Worm (Caenorhabditis elegans) whole organism, mixed stage, embryonic: Measurements from ENCODE around the gene C44C10.10.

ENCODE experiments used
- M03D4.4 ChIP-seq: sonication (generic microtip); optimal IDR thresholded peaks from 2 replicates; lab custom pipeline; 2017; ENCODE audit warnings: mild to moderate bottlenecking, missing genetic modification characterization, missing compliant biosample characterization
- bed-3 ChIP-seq: fragments of 200-800 bp; sonication (Bioruptor generic); optimal IDR thresholded peaks from 3 replicates; lab custom pipeline; 2018; ENCODE audit warnings: mild to moderate bottlenecking, missing genetic modification characterization, moderate library complexity, missing compliant biosample characterization
- ceh-39 ChIP-seq: fragments of 150-350 bp; optimal IDR thresholded peaks from 2 replicates; lab custom pipeline; 2014; ENCODE audit warnings: missing biosample characterization, missing genetic modification characterization
- ceh-43 ChIP-seq: fragments of 200-800 bp; sonication (Bioruptor generic); optimal IDR thresholded peaks from 2 replicates; lab custom pipeline; 2018; ENCODE audit warnings: mild to moderate bottlenecking, missing genetic modification characterization, moderate library complexity, missing compliant biosample characterization
- ces-1 ChIP-seq: fragments of 150-350 bp; optimal IDR thresholded peaks from 2 replicates; lab custom pipeline; 2014; ENCODE audit warnings: missing biosample characterization, missing genetic modification reagents, missing genetic modification characterization
- cnd-1 ChIP-seq: fragments of 200-800 bp; sonication (Bioruptor generic); optimal IDR thresholded peaks from 2 replicates; lab custom pipeline; 2018; ENCODE audit warnings: mild to moderate bottlenecking, missing genetic modification characterization, missing compliant biosample characterization
- drap-1 ChIP-seq: fragments of 200-800 bp; sonication (Bioruptor generic); optimal IDR thresholded peaks from 3 replicates; lab custom pipeline; 2018; ENCODE audit warnings: mild to moderate bottlenecking, missing genetic modification characterization, missing compliant biosample characterization
- elt-1 ChIP-seq: sonication (generic microtip); optimal IDR thresholded peaks from 2 replicates; lab custom pipeline; 2017; ENCODE audit warnings: missing genetic modification characterization, mild to moderate bottlenecking, missing compliant biosample characterization, antibody characterized with exemption, moderate library complexity, borderline replicate concordance; ENCODE audit not compliant: insufficient read depth
- flh-1 ChIP-seq: fragments of 200-800 bp; sonication (Bioruptor generic); optimal IDR thresholded peaks from 2 replicates; lab custom pipeline; 2018; ENCODE audit warnings: mild to moderate bottlenecking, missing genetic modification characterization, moderate library complexity, missing compliant biosample characterization
- ham-2 ChIP-seq: fragments of 200-800 bp; sonication (Bioruptor generic); optimal IDR thresholded peaks from 2 replicates; lab custom pipeline; 2018; ENCODE audit warnings: mild to moderate bottlenecking, missing genetic modification characterization, missing compliant biosample characterization
- hlh-1 ChIP-seq: fragments of 150-350 bp; optimal IDR thresholded peaks from 2 replicates; lab custom pipeline; 2014; ENCODE audit warnings: missing biosample characterization, missing genetic modification reagents, missing genetic modification characterization
- lin-13 ChIP-seq: fragments of 150-350 bp; optimal IDR thresholded peaks from 2 replicates; lab custom pipeline; 2014; ENCODE audit warnings: missing biosample characterization, missing genetic modification characterization
- lin-32 ChIP-seq: fragments of 200-800 bp; sonication (Bioruptor generic); optimal IDR thresholded peaks from 2 replicates; lab custom pipeline; 2018; ENCODE audit warnings: mild to moderate bottlenecking, missing genetic modification characterization, missing compliant biosample characterization
- mep-1 ChIP-seq: fragments of 150-350 bp; optimal IDR thresholded peaks from 2 replicates; lab custom pipeline; 2017; ENCODE audit warnings: missing biosample characterization, missing genetic modification reagents, missing genetic modification characterization, inconsistent platforms
- mls-2 ChIP-seq: sonication (generic microtip); optimal IDR thresholded peaks from 2 replicates; lab custom pipeline; 2016; ENCODE audit warnings: mild to moderate bottlenecking, missing genetic modification characterization, moderate library complexity, missing compliant biosample characterization
- nhr-2 ChIP-seq: fragments of 150-350 bp; optimal IDR thresholded peaks from 2 replicates; lab custom pipeline; 2014; ENCODE audit warnings: missing biosample characterization, missing genetic modification characterization
- nhr-237 ChIP-seq: fragments of 150-350 bp; optimal IDR thresholded peaks from 2 replicates; lab custom pipeline; 2014; ENCODE audit warnings: missing biosample characterization, missing genetic modification characterization
- nhr-76 ChIP-seq: sonication (generic microtip); optimal IDR thresholded peaks from 2 replicates; lab custom pipeline; 2017; ENCODE audit warnings: missing biosample characterization, missing genetic modification characterization
- pha-4 ChIP-seq: fragments of 150-350 bp; optimal IDR thresholded peaks from 2 replicates; lab custom pipeline; 2018; ENCODE audit warnings: missing biosample characterization, missing genetic modification reagents, missing genetic modification characterization
- sem-2 ChIP-seq: fragments of 200-800 bp; sonication (Bioruptor generic); optimal IDR thresholded peaks from 2 replicates; lab custom pipeline; 2018; ENCODE audit warnings: mild to moderate bottlenecking, missing genetic modification characterization, missing compliant biosample characterization
- snpc-4 ChIP-seq: fragments of 150-350 bp; optimal IDR thresholded peaks from 2 replicates; lab custom pipeline; 2014; ENCODE audit warnings: missing biosample characterization, missing genetic modification characterization
- sptf-1 ChIP-seq: sonication (generic microtip); optimal IDR thresholded peaks from 2 replicates; lab custom pipeline; 2017; ENCODE audit warnings: mild to moderate bottlenecking, missing genetic modification characterization, moderate library complexity, missing compliant biosample characterization
- tbx-8 ChIP-seq: fragments of 200-800 bp; sonication (Bioruptor generic); optimal IDR thresholded peaks from 2 replicates; lab custom pipeline; 2018; ENCODE audit warnings: mild to moderate bottlenecking, missing genetic modification characterization, moderate library complexity, missing compliant biosample characterization
- unc-120 ChIP-seq: sonication (generic microtip); optimal IDR thresholded peaks from 2 replicates; lab custom pipeline; 2017; ENCODE audit warnings: missing genetic modification characterization, missing compliant biosample characterization; ENCODE audit not compliant: poor library complexity, severe bottlenecking
- unc-39 ChIP-seq: fragments of 150-350 bp; optimal IDR thresholded peaks from 2 replicates; lab custom pipeline; 2014; ENCODE audit warnings: missing biosample characterization, missing genetic modification characterization
- unc-62 ChIP-seq: fragments of 150-350 bp; optimal IDR thresholded peaks from 2 replicates; lab custom pipeline; 2014; ENCODE audit warnings: missing biosample characterization, missing genetic modification reagents, missing genetic modification characterization
- zip-8 ChIP-seq: fragments of 150-350 bp; optimal IDR thresholded peaks from 2 replicates; lab custom pipeline; 2014; ENCODE audit warnings: missing biosample characterization, missing genetic modification characterization
- ztf-11 ChIP-seq: fragments of 150-350 bp; optimal IDR thresholded peaks from 2 replicates; lab custom pipeline; 2014; ENCODE audit warnings: missing biosample characterization, missing genetic modification characterization

The C44C10.10 gene

DNA sequence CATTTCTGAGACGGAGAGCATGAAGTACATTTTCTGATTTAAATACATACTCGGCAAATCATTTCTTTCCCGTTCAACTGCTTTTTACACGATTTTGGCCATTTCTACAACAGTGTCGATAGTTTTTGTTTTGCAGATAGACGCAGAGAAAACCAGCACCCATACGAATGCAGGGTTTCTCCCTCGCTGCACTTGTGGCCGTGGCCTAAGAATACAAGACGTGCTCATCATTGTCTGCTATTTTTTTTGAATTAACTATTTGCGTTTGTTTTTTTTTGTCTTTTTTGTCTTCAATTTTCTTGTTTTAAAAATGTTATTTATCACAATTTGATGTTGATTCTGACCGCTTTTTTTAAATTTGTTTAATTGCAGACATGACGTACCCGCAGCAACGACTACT is 3.0 kb downstream of the C44C10.10 start, which contains the start of gene smcl-1:
Gene smcl-1, plus strand, starts transcription at position 373 of the 400 bp plus-strand sequence.
- TF ChIP-seq drap-1 (GFP tag; lab: Kevin White, UChicago) (no peak), nhr-2 (tag; lab: Kevin White, UChicago) (peak; percentile 5), ham-2 (GFP tag; lab: Kevin White, UChicago) (no peak), mep-1 (tag; lab: Kevin White, UChicago) (peak; percentile 34), hlh-1 (tag; lab: Kevin White, UChicago) (peak; percentile 34)

DNA sequence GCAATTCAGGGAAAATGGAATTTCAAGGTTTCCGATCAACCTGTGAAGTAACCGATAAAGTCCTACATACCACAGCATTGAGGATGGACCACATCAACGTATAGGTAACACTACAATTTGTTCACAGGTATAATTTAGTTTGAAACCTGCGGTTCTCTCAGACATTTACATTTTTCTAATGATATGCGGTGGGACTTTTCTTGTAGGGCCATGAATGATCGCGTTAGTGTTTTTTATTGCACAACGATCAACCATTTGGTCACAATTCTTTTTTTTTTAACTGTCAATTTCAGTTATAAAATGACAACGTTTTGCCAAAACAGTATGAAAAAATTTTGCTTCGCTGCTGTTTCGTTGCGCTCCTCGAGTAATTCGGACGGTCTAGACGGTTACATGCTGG is 6.6 kb downstream of the C44C10.10 start, which contains the start of gene C44C10.12:
Gene C44C10.12, plus strand, starts transcription at position 301 of the 400 bp plus-strand sequence.
- TF ChIP-seq M03D4.4, result no peak
- no peak for TF ChIP-seq lin-13 (tag; lab: Kevin White, UChicago)
- no peak for TF ChIP-seq tbx-8 (GFP tag; lab: Kevin White, UChicago)
- no peak for TF ChIP-seq ceh-39 (tag; lab: Kevin White, UChicago)
- TF ChIP-seq unc-120 (tag; lab: Kevin White, UChicago), result no peak
- TF ChIP-seq nhr-76 (tag; lab: Kevin White, UChicago), result no peak
- TF ChIP-seq zip-8, result no peak
- TF ChIP-seq ztf-11 (tag; lab: Kevin White, UChicago), result no peak
- TF ChIP-seq sptf-1, result no peak
- TF ChIP-seq mls-2, result no peak
- TF ChIP-seq pha-4 (tag; lab: Kevin White, UChicago), result no peak
- TF ChIP-seq mep-1 (tag; lab: Kevin White, UChicago), result no peak
- no peak for TF ChIP-seq flh-1 (GFP tag; lab: Kevin White, UChicago)
- no peak for TF ChIP-seq unc-39 (tag; lab: Kevin White, UChicago)
- no peak for TF ChIP-seq ceh-43 (GFP tag; lab: Kevin White, UChicago)
- no peak for TF ChIP-seq bed-3 (GFP tag; lab: Kevin White, UChicago)
- no peak for TF ChIP-seq nhr-237 (tag; lab: Kevin White, UChicago)
- TF ChIP-seq nhr-2 (tag; lab: Kevin White, UChicago), result no peak
- no peak for TF ChIP-seq ces-1 (GFP tag; lab: Kevin White, UChicago)
- no peak for TF ChIP-seq elt-1 (tag; lab: Kevin White, UChicago)

DNA sequence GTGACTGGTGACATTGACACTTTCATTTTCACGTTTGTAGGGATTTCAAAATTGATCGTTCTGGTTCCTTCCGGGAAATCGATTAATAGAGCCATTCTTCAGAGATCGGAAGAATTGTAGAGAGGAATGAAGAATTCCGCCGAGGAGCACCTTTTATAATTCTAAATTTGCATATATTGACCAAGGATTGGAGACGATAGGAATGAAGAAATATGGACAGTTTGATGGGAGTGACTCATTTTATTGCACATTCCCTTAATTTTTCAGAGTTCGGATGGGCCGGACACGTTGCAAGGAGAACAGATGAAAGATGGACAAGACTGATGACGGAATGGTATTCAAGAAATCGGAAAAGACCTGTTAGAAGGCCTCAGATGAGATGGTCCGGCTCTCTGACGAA is 10.1 kb downstream of the C44C10.10 start, which contains the start of gene C44C10.15:
Gene C44C10.15, minus strand, starts transcription at position 101 of the 400 bp plus-strand sequence.
- TF ChIP-seq lin-13 (tag; lab: Kevin White, UChicago) (no peak), nhr-2 (tag; lab: Kevin White, UChicago) (no peak), unc-120 (tag; lab: Kevin White, UChicago) (no peak), mls-2 (no peak), mep-1 (tag; lab: Kevin White, UChicago) (no peak), snpc-4 (tag; lab: Kevin White, UChicago) (no peak), lin-32 (GFP tag; lab: Kevin White, UChicago) (no peak), unc-39 (tag; lab: Kevin White, UChicago) (no peak), zip-8 (no peak), sptf-1 (no peak), ham-2 (GFP tag; lab: Kevin White, UChicago) (no peak)

DNA sequence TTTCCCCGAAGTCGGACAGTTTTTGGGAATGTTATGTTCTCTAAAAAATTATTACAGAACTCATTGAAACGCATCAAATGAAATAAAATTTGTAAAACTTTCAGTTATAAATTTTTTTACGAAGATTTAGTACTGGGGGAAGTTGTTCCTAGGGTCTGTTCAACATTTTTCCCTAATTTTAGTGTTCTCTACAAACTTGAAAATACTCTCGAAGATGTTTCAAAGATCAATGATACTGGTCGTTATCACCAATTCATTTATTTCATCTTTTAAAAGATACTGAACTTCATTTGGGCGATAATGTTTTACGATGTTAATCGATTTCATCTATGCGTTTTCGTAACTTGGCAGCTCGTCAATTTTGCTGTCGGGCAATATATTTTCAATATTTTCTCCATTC is 12.1 kb downstream of the C44C10.10 start, which contains the start of gene C44C10.3:
Gene C44C10.3, plus strand, starts transcription at position 301 of the 400 bp plus-strand sequence.
- TF ChIP-seq sem-2 (GFP tag; lab: Kevin White, UChicago) (no peak), ceh-39 (tag; lab: Kevin White, UChicago) (no peak), tbx-8 (GFP tag; lab: Kevin White, UChicago) (no peak), lin-32 (GFP tag; lab: Kevin White, UChicago) (no peak), ces-1 (GFP tag; lab: Kevin White, UChicago) (no peak), drap-1 (GFP tag; lab: Kevin White, UChicago) (no peak), nhr-76 (tag; lab: Kevin White, UChicago) (no peak), nhr-2 (tag; lab: Kevin White, UChicago) (no peak), flh-1 (GFP tag; lab: Kevin White, UChicago) (no peak), cnd-1 (tag; lab: Kevin White, UChicago) (no peak), unc-62 (GFP tag; lab: Kevin White, UChicago) (no peak)

DNA sequence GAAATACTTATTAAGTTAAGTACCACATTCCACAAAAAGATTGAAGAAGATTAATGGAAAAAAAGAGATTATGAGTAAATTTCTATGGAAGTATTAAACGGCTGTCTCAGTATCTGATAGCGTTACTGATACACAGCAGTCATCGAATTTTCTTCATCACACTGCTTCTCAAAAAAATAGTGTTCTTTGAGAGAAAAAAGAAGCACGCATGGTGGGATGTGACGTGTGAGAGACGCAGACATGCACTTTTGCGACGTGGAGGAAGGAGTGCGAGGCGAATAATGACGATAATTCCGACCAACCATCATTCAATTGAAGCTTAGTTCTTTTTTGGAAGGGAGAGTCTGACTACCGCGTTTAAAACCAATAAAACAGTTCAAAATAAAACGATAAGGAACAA is 20.1 kb downstream of the C44C10.10 start, which contains the start of gene C44C10.11:
Gene C44C10.11, minus strand, starts transcription at position 115 of the 400 bp plus-strand sequence.
- TF ChIP-seq tbx-8 (GFP tag; lab: Kevin White, UChicago), result no peak
- no peak for TF ChIP-seq ceh-43 (GFP tag; lab: Kevin White, UChicago)
- TF ChIP-seq sptf-1, result no peak
- TF ChIP-seq nhr-237 (tag; lab: Kevin White, UChicago), result no peak
- TF ChIP-seq, all 35 proteins: peak for 0
